Fruit fly (Drosophila melanogaster): ENCODE data around the gene ru.
A peak's percentile ranks its signal among the peaks of the same experiment; 100 is the strongest.

Gene ru

DNA sequence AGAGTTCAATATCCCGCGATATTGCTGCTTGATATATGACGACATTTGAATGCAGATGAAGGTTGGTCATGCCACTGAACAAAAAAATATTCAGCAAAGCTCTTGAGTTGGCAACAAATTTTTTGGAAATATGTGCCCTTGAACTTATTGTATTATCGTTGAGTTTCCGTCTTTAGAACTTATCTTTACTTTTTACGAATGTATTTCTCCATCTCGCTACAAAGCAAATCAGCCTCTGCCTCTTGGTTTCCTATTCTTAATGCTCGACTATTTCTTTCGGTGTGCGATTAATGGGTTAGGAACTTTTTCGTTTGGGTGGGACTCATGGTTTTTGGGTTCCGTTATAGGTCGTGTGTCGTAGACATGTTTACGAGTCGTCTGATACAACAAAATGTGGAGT, 47.3 kb upstream of the ru start (continued):
- TF ChIP-seq ems (GFP tag; optimal IDR thresholded peaks at IDR 0.05) (peak; percentile 22), CG32772 (GFP tag; IDR thresholded peaks at IDR 0.05) (peak; percentile 69), lola (GFP tag; optimal IDR thresholded peaks at IDR 0.05) (peak in 1 of 3 experiments; percentile 93), CG4730 (GFP tag; IDR thresholded peaks at IDR 0.05) (peak; percentile 57), CG11093 (GFP tag; IDR thresholded peaks at IDR 0.05) (0 out of 3 replicates have a peak, but pooled peaks have one; percentile 40), CG18764 (GFP tag; optimal IDR thresholded peaks at IDR 0.05) (peak; percentile 50), row (GFP tag; IDR thresholded peaks at IDR 0.05) (peak; percentile 80), GATAe (GFP tag; conservative IDR thresholded peaks at IDR 0.05) (0 out of 2 replicates have a peak, but pooled peaks have one; percentile 15), gce (GFP tag; IDR thresholded peaks at IDR 0.05) (peak; percentile 23; the same call in 1 of the 3 replicates), CG32767 (GFP tag; IDR thresholded peaks at IDR 0.05) (peak; percentile 65; the same call in 1 of the 2 replicates), prd (optimal IDR thresholded peaks at IDR 0.05) (no peak), prd (GFP tag; IDR thresholded peaks at IDR 0.05) (peak; percentile 63; the same call in 2 of the 3 replicates), CG10565 (GFP tag; optimal IDR thresholded peaks at IDR 0.05) (no peak), Optix (GFP tag; IDR thresholded peaks at IDR 0.05) (peak; percentile 60; the same call in 1 of the 3 replicates), CG9437 (GFP tag; optimal IDR thresholded peaks at IDR 0.05) (peak; percentile 60), CG4617 (GFP tag; optimal IDR thresholded peaks at IDR 0.05; ENCODE audit: borderline replicate concordance) (peak; percentile 13), pfk (GFP tag; optimal IDR thresholded peaks at IDR 0.05) (no peak), CG7786 (GFP tag; optimal IDR thresholded peaks at IDR 0.05) (peak; percentile 62), otp (GFP tag; IDR thresholded peaks at IDR 0.05) (peak; percentile 83; the same call in 2 of the 3 replicates), CG4854 (GFP tag; optimal IDR thresholded peaks at IDR 0.05) (no peak), ATbp (GFP tag; optimal IDR thresholded peaks at IDR 0.05) (peak; percentile 49), Eip74EF (GFP tag; optimal IDR thresholded peaks at IDR 0.05) (peak in 1 of 2 experiments; percentile 8), CG3838 (GFP tag; optimal IDR thresholded peaks at IDR 0.05) (peak; percentile 18), Camta (GFP tag; optimal IDR thresholded peaks at IDR 0.05) (peak; percentile 64), slp2 (GFP tag; optimal IDR thresholded peaks at IDR 0.05) (peak; percentile 69), YL-1 (GFP tag; optimal IDR thresholded peaks at IDR 0.05) (no peak), Gug (GFP tag; IDR thresholded peaks at IDR 0.05) (peak; percentile 37; the same call in 1 of the 4 replicates), D (optimal IDR thresholded peaks at IDR 0.05) (no peak), D (GFP tag; optimal IDR thresholded peaks at IDR 0.05) (peak; percentile 65), CG9817 (tag; optimal IDR thresholded peaks at IDR 0.05) (peak; percentile 18), Atf6 (GFP tag; IDR thresholded peaks at IDR 0.05) (no peak), CG1792 (GFP tag; optimal IDR thresholded peaks at IDR 0.05) (peak; percentile 53), gt (GFP tag; IDR thresholded peaks at IDR 0.05) (peak; percentile 24; the same call in 1 of the 2 replicates), zen (tag; optimal IDR thresholded peaks at IDR 0.05) (peak; percentile 46), br (optimal IDR thresholded peaks at IDR 0.05) (no peak), exex (tag; optimal IDR thresholded peaks at IDR 0.05) (no peak), CG11696 (GFP tag; IDR thresholded peaks at IDR 0.05) (peak; percentile 54; the same call in 1 of the 2 replicates), Hr51 (GFP tag; optimal IDR thresholded peaks at IDR 0.05) (peak in 1 of 2 experiments; percentile 59), croc (GFP tag; conservative IDR thresholded peaks at IDR 0.05) (peak; percentile 71), ap (GFP tag; IDR thresholded peaks at IDR 0.05) (0 out of 2 replicates have a peak, but pooled peaks have one; percentile 43), lab (GFP tag; optimal IDR thresholded peaks at IDR 0.05) (peak; percentile 34), fd3F (GFP tag; optimal IDR thresholded peaks at IDR 0.05) (no peak), CG14050 (GFP tag; IDR thresholded peaks at IDR 0.05) (peak; percentile 48; the same call in 1 of the 3 replicates), NC2β (GFP tag; optimal IDR thresholded peaks at IDR 0.05) (peak; percentile 70), CG8281 (tag; optimal IDR thresholded peaks at IDR 0.05) (peak; percentile 20), CG3163 (GFP tag; optimal IDR thresholded peaks at IDR 0.05) (peak; percentile 54), CG13894 (tag; optimal IDR thresholded peaks at IDR 0.05) (no peak), NC2α (GFP tag; optimal IDR thresholded peaks at IDR 0.05) (peak; percentile 74), CG1529 (GFP tag; optimal IDR thresholded peaks at IDR 0.05) (peak; percentile 74), CG3847 (GFP tag; IDR thresholded peaks at IDR 0.05) (peak; percentile 52), Scr (GFP tag; IDR thresholded peaks at IDR 0.05; ENCODE audit: partially characterized antibody) (no peak)

All from whole organism, embryonic.